Fruit fly (Drosophila melanogaster): ENCODE results near the gene CG43085.

DNA sequence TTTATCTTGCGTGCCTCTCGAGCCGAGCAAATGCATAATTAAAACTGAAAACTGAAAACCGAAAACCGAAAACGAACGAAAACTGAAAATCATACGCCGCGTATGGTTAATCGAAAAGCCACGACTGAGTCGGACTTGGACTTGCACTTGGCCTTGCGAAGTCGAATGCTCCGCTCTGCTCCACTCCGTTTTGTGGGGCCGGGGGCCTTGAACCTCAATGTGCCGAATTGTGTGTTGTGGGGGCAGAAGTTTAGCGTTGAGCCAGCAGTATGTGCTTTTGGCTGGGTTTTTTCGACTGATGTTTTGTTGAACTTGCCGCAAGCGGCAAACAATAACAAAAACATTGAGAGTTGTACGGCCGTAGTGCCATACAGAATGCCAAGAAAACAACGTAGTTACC lies 31.3 kb downstream of the CG43085 start:
- TF ChIP-seq pan (optimal IDR thresholded peaks at IDR 0.05): no peak
- no peak for TF ChIP-seq Dll (optimal IDR thresholded peaks at IDR 0.05)
- TF ChIP-seq psq (optimal IDR thresholded peaks at IDR 0.05): no peak
- TF ChIP-seq CG8478 (optimal IDR thresholded peaks at IDR 0.05): no peak

All from whole organism.